Fruit fly (Drosophila melanogaster) whole organism, adult: Measurements from ENCODE around the gene BTBD9.

Experiments
- CG11617 ChIP-seq: fragments of 200-800 bp; sonication (Bioruptor generic); optimal IDR thresholded peaks from 2 replicates; lab custom pipeline; 2017; ENCODE audit warnings: mild to moderate bottlenecking, missing biosample characterization, missing genetic modification reagents, missing genetic modification characterization
- CG12768 ChIP-seq: fragments of 200-800 bp; sonication (Bioruptor generic); optimal IDR thresholded peaks from 2 replicates; lab custom pipeline; 2017; ENCODE audit warnings: missing biosample characterization, missing genetic modification characterization, mild to moderate bottlenecking, moderate library complexity, missing genetic modification reagents
- CG14711 ChIP-seq: fragments of 200-800 bp; sonication (Bioruptor generic); optimal IDR thresholded peaks from 2 replicates; lab custom pipeline; 2018; ENCODE audit warnings: missing biosample characterization, mild to moderate bottlenecking, missing genetic modification characterization, moderate library complexity
- CG1620 ChIP-seq: fragments of 200-800 bp; sonication (Bioruptor generic); optimal IDR thresholded peaks from 2 replicates; lab custom pipeline; 2016; ENCODE audit warnings: missing biosample characterization, missing genetic modification characterization
- CG33017 ChIP-seq: fragments of 200-800 bp; sonication (Bioruptor generic); optimal IDR thresholded peaks from 2 replicates; lab custom pipeline; 2018; ENCODE audit warnings: missing biosample characterization, mild to moderate bottlenecking, missing genetic modification characterization, moderate library complexity
- CG5204 ChIP-seq: fragments of 200-800 bp; sonication (Bioruptor generic); optimal IDR thresholded peaks from 2 replicates; lab custom pipeline; 2016; ENCODE audit warnings: missing biosample characterization, missing genetic modification characterization
- CG7045 ChIP-seq: fragments of 200-800 bp; sonication (Bioruptor generic); optimal IDR thresholded peaks from 2 replicates; lab custom pipeline; 2017; ENCODE audit warnings: missing biosample characterization, mild to moderate bottlenecking, missing genetic modification characterization
- CG7101 ChIP-seq: fragments of 200-800 bp; sonication (Bioruptor generic); optimal IDR thresholded peaks from 2 replicates; lab custom pipeline; 2018; ENCODE audit warnings: missing biosample characterization, mild to moderate bottlenecking, missing genetic modification characterization, moderate library complexity
- Clk ChIP-seq: fragments of 200-800 bp; sonication (Bioruptor generic); optimal IDR thresholded peaks from 2 replicates; lab custom pipeline; 2017; ENCODE audit warnings: missing biosample characterization, missing genetic modification characterization
- Crg-1 ChIP-seq: fragments of 200-800 bp; sonication (Bioruptor generic); optimal IDR thresholded peaks from 2 replicates; lab custom pipeline; 2016; ENCODE audit warnings: missing biosample characterization, missing genetic modification characterization
- Hr96 ChIP-seq: fragments of 200-800 bp; sonication (Bioruptor generic); optimal IDR thresholded peaks from 2 replicates; lab custom pipeline; 2016; ENCODE audit warnings: missing biosample characterization, missing genetic modification characterization
- Mnt ChIP-seq: fragments of 200-800 bp; sonication (Bioruptor generic); optimal IDR thresholded peaks from 2 replicates; lab custom pipeline; 2016; ENCODE audit warnings: missing biosample characterization, mild to moderate bottlenecking, missing genetic modification characterization
- bab1 ChIP-seq: fragments of 200-800 bp; sonication (Bioruptor generic); optimal IDR thresholded peaks from 3 replicates; lab custom pipeline; 2019; ENCODE audit warnings: missing biosample characterization, mild to moderate bottlenecking, missing genetic modification characterization, moderate library complexity
- cic ChIP-seq: fragments of 200-800 bp; sonication (Bioruptor generic); optimal IDR thresholded peaks from 2 replicates; lab custom pipeline; 2017; ENCODE audit warnings: missing biosample characterization, mild to moderate bottlenecking, missing genetic modification characterization, moderate library complexity
- cnc ChIP-seq, 2 experiments: fragments of >200 bp; optimal IDR thresholded peaks; 2 replicates each; lab custom pipeline; 2017
- kay ChIP-seq: fragments of 200-800 bp; sonication (Bioruptor generic); peaks from one replicate; lab custom pipeline; 2016; ENCODE audit warnings: missing biosample characterization, missing genetic modification characterization, borderline replicate concordance
- ovo ChIP-seq: fragments of 200-800 bp; sonication (Bioruptor generic); optimal IDR thresholded peaks from 2 replicates; lab custom pipeline; 2016; ENCODE audit warnings: missing biosample characterization, missing genetic modification characterization
- pad ChIP-seq: fragments of 200-800 bp; sonication (Bioruptor generic); optimal IDR thresholded peaks from 3 replicates; lab custom pipeline; 2017; ENCODE audit warnings: missing biosample characterization, missing genetic modification characterization, mild to moderate bottlenecking, moderate library complexity, missing genetic modification reagents
- tj ChIP-seq: fragments of 200-800 bp; sonication (Bioruptor generic); optimal IDR thresholded peaks from 3 replicates; lab custom pipeline; 2017; ENCODE audit warnings: missing biosample characterization, mild to moderate bottlenecking, missing genetic modification characterization, moderate library complexity
- toe ChIP-seq: fragments of 200-800 bp; sonication (Bioruptor generic); optimal IDR thresholded peaks from 2 replicates; lab custom pipeline; 2016; ENCODE audit warnings: missing biosample characterization, missing genetic modification characterization

The BTBD9 gene

dm6 chrX:10801033-10801432 lies 32.7 kb downstream of the BTBD9 start:
- no peak for TF ChIP-seq kay (GFP tag; lab: Kevin White, UChicago)
- no peak for TF ChIP-seq tj
- TF ChIP-seq CG14711 (tag; lab: Kevin White, UChicago): no peak
- no peak for TF ChIP-seq CG12768 (GFP tag; lab: Kevin White, UChicago)
- no peak for TF ChIP-seq cnc (optimal IDR thresholded peaks at IDR 0.05; lab: Kevin White, UChicago)
- no peak for TF ChIP-seq pad

dm6 chrX:10801827-10802456 lies 33.6 kb downstream of the BTBD9 start:
- TF ChIP-seq CG33017 (tag; lab: Kevin White, UChicago) (no peak), CG1620 (GFP tag; lab: Kevin White, UChicago) (no peak), CG5204 (no peak), ovo (GFP tag; lab: Kevin White, UChicago) (peak; percentile 78), CG7101 (no peak), CG12768 (GFP tag; lab: Kevin White, UChicago) (no peak), cic (GFP tag; lab: Kevin White, UChicago) (peak; percentile 7), cnc (optimal IDR thresholded peaks at IDR 0.05; lab: Kevin White, UChicago) (no peak), kay (GFP tag; lab: Kevin White, UChicago) (peak; percentile 6), Crg-1 (GFP tag; lab: Kevin White, UChicago) (no peak), pad (no peak), CG7045 (GFP tag; lab: Kevin White, UChicago) (no peak), bab1 (no peak), Hr96 (no peak), toe (GFP tag; lab: Kevin White, UChicago) (no peak), Clk (GFP tag; lab: Kevin White, UChicago) (no peak), Mnt (GFP tag; lab: Kevin White, UChicago) (peak; percentile 19), CG11617 (GFP tag; lab: Kevin White, UChicago) (no peak), CG14711 (tag; lab: Kevin White, UChicago) (no peak), tj (peak; percentile 99)

- TF ChIP-seq kay (GFP tag; lab: Kevin White, UChicago) (peak; percentile 89), CG14711 (tag; lab: Kevin White, UChicago) (peak; percentile 75), CG7045 (GFP tag; lab: Kevin White, UChicago) (peak; percentile 22), cnc (optimal IDR thresholded peaks at IDR 0.05; lab: Kevin White, UChicago) (no peak), Hr96 (no peak), CG11617 (GFP tag; lab: Kevin White, UChicago) (peak; percentile 26), tj (no peak), pad (no peak), Mnt (GFP tag; lab: Kevin White, UChicago) (no peak), CG1620 (GFP tag; lab: Kevin White, UChicago) (no peak), CG12768 (GFP tag; lab: Kevin White, UChicago) (peak; percentile 5), bab1 (peak; percentile 18), Crg-1 (GFP tag; lab: Kevin White, UChicago) (no peak), CG33017 (tag; lab: Kevin White, UChicago) (peak; percentile 67), CG5204 (no peak), CG7101 (peak; percentile 77), Clk (GFP tag; lab: Kevin White, UChicago) (no peak), toe (GFP tag; lab: Kevin White, UChicago) (no peak), cic (GFP tag; lab: Kevin White, UChicago) (no peak), ovo (GFP tag; lab: Kevin White, UChicago) (no peak)
Observed at dm6 chrX:10802457-10803378, 34.4 kb downstream of the BTBD9 start.

- TF ChIP-seq CG33017 (tag; lab: Kevin White, UChicago) (no peak), ovo (GFP tag; lab: Kevin White, UChicago) (no peak), tj (no peak), cnc (optimal IDR thresholded peaks at IDR 0.05; lab: Kevin White, UChicago) (no peak), CG14711 (tag; lab: Kevin White, UChicago) (no peak)
Observed at dm6 chrX:10804042-10804441, 35.7 kb downstream of the BTBD9 start.

dm6 chrX:10805651-10806191 lies 37.4 kb downstream of the BTBD9 start:
- TF ChIP-seq kay (GFP tag; lab: Kevin White, UChicago) (peak; percentile 76), CG11617 (GFP tag; lab: Kevin White, UChicago) (no peak), cnc (optimal IDR thresholded peaks at IDR 0.05; lab: Kevin White, UChicago) (no peak), CG33017 (tag; lab: Kevin White, UChicago) (no peak), cic (GFP tag; lab: Kevin White, UChicago) (no peak), CG7101 (no peak), pad (peak; percentile 82), toe (GFP tag; lab: Kevin White, UChicago) (no peak), CG5204 (no peak), ovo (GFP tag; lab: Kevin White, UChicago) (peak; percentile 94), tj (peak; percentile 90), bab1 (no peak), Crg-1 (GFP tag; lab: Kevin White, UChicago) (no peak), Clk (GFP tag; lab: Kevin White, UChicago) (no peak), Hr96 (no peak), CG12768 (GFP tag; lab: Kevin White, UChicago) (no peak), CG7045 (GFP tag; lab: Kevin White, UChicago) (no peak), Mnt (GFP tag; lab: Kevin White, UChicago) (peak; percentile 74), CG14711 (tag; lab: Kevin White, UChicago) (peak; percentile 88), CG1620 (GFP tag; lab: Kevin White, UChicago) (no peak)
